Worm (Caenorhabditis elegans) whole organism, late embryonic: ENCODE results near the gene ptr-8.

ENCODE experiments used
- K09A11.1 ChIP-seq: sonication (generic microtip); optimal IDR thresholded peaks from 2 replicates; lab custom pipeline; 2017; ENCODE audit warnings: antibody characterized with exemption, mild to moderate bottlenecking, missing genetic modification characterization, missing compliant biosample characterization; ENCODE audit not compliant: insufficient read depth
- ama-1 ChIP-seq: fragments of 150-350 bp; optimal IDR thresholded peaks from 2 replicates; lab custom pipeline; 2014
- ceh-18 ChIP-seq: sonication (generic microtip); optimal IDR thresholded peaks from 2 replicates; lab custom pipeline; 2016; ENCODE audit warnings: missing genetic modification characterization, missing compliant biosample characterization
- ceh-6 ChIP-seq: fragments of 200-800 bp; sonication (Bioruptor generic); optimal IDR thresholded peaks from 2 replicates; lab custom pipeline; 2018; ENCODE audit warnings: mild to moderate bottlenecking, missing genetic modification characterization, missing compliant biosample characterization
- ceh-9 ChIP-seq: sonication (generic microtip); optimal IDR thresholded peaks from 2 replicates; lab custom pipeline; 2016; ENCODE audit warnings: mild to moderate bottlenecking, missing genetic modification characterization, inconsistent platforms, missing compliant biosample characterization
- hlh-30 ChIP-seq: sonication (generic microtip); optimal IDR thresholded peaks from 2 replicates; lab custom pipeline; 2017; ENCODE audit warnings: antibody characterized with exemption, missing genetic modification characterization, missing compliant biosample characterization; ENCODE audit not compliant: insufficient read depth
- hlh-8 ChIP-seq: sonication (generic microtip); optimal IDR thresholded peaks from 2 replicates; lab custom pipeline; 2016; ENCODE audit warnings: missing genotype, missing genetic modification characterization, missing compliant biosample characterization
- lin-11 ChIP-seq: fragments of 200-800 bp; sonication (Bioruptor generic); optimal IDR thresholded peaks from 2 replicates; lab custom pipeline; 2018; ENCODE audit warnings: mild to moderate bottlenecking, missing genetic modification characterization, missing compliant biosample characterization
- madf-2 ChIP-seq: sonication (generic microtip); optimal IDR thresholded peaks from 2 replicates; lab custom pipeline; 2017; ENCODE audit warnings: missing genetic modification characterization, missing compliant biosample characterization
- mec-3 ChIP-seq: sonication (generic microtip); optimal IDR thresholded peaks from 2 replicates; lab custom pipeline; 2016; ENCODE audit warnings: borderline replicate concordance, missing genetic modification characterization, missing compliant biosample characterization
- nhr-11 ChIP-seq: fragments of 150-350 bp; optimal IDR thresholded peaks from 2 replicates; lab custom pipeline; 2014; ENCODE audit warnings: missing biosample characterization, missing genetic modification characterization
- pag-3 ChIP-seq: sonication (generic microtip); optimal IDR thresholded peaks from 2 replicates; lab custom pipeline; 2016; ENCODE audit warnings: missing compliant biosample characterization, missing genetic modification characterization, borderline replicate concordance
- pqm-1 ChIP-seq: sonication (generic microtip); optimal IDR thresholded peaks from 2 replicates; lab custom pipeline; 2016; ENCODE audit warnings: missing genetic modification characterization, missing compliant biosample characterization
- sox-4 ChIP-seq: sonication (generic microtip); optimal IDR thresholded peaks from 2 replicates; lab custom pipeline; 2017; ENCODE audit warnings: mild to moderate bottlenecking, missing genetic modification characterization, inconsistent platforms, missing compliant biosample characterization

ce11 chrII:10861305-10861704, 27.8 kb upstream of the ptr-8 start:
- TF ChIP-seq ama-1 (lab: Kevin White, UChicago) (no peak), pag-3 (no peak), pqm-1 (tag; lab: Kevin White, UChicago) (no peak), nhr-11 (tag; lab: Kevin White, UChicago) (no peak), ceh-6 (GFP tag; lab: Kevin White, UChicago) (no peak), mec-3 (tag; lab: Kevin White, UChicago) (no peak), madf-2 (tag; lab: Kevin White, UChicago) (no peak), lin-11 (tag; lab: Kevin White, UChicago) (no peak), ceh-9 (no peak), sox-4 (tag; lab: Kevin White, UChicago) (no peak), hlh-30 (no peak), ceh-18 (tag; lab: Kevin White, UChicago) (no peak), K09A11.1 (tag; lab: Kevin White, UChicago) (no peak), hlh-8 (tag; lab: Kevin White, UChicago) (no peak)
